Worm (Caenorhabditis elegans): ENCODE results near the gene F31E8.4.

DNA sequence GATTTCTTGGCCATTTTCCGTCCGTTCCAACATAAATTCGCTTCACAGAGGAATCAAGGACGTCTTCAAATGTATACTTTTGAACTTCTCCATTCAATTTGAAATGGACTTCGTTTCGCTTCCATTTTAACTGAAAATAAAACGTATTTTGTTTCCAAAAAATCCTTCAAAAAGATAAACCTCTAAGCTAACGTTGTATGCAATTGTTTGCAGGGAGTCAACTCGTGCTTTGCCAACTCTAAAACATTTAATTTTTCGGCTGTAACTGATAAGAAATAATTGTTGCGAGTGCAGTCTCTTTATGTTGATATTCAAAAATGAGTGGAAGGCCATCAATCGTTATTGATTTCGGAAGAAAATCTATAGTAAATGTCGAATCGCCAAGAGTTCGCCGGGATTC is 31.9 kb downstream of the F31E8.4 start, which contains the start of gene F41G3.18:
- no peak for TF ChIP-seq sea-1 (GFP tag; conservative IDR thresholded peaks at IDR 0.05)
- TF ChIP-seq hmbx-1 (tag; optimal IDR thresholded peaks at IDR 0.05), result no peak
- TF ChIP-seq B0310.2 (tag; optimal IDR thresholded peaks at IDR 0.05), result no peak
- no peak for TF ChIP-seq tbx-11 (GFP tag; IDR thresholded peaks at IDR 0.05)
- TF ChIP-seq flt-1 (GFP tag; IDR thresholded peaks at IDR 0.05), result no peak
- TF ChIP-seq ets-7 (tag; optimal IDR thresholded peaks at IDR 0.05), result no peak
- TF ChIP-seq ama-1 (optimal IDR thresholded peaks at IDR 0.05), result no peak
- TF ChIP-seq scrt-1 (GFP tag; IDR thresholded peaks at IDR 0.05), result no peak
